Fruit fly (Drosophila melanogaster) Kc167 (cell line): ENCODE results near the gene naz.

ENCODE experiments used
- Myc ChIP-seq: fragments of >200 bp; optimal IDR thresholded peaks from 2 replicates; lab custom pipeline; 2017; ENCODE audit warnings: missing external identifiers
- Sin3A ChIP-seq: fragments of >200 bp; optimal IDR thresholded peaks from 2 replicates; lab custom pipeline; 2018; ENCODE audit warnings: missing external identifiers
- h ChIP-seq: fragments of >200 bp; optimal IDR thresholded peaks from 3 replicates; lab custom pipeline; 2018; ENCODE audit warnings: missing external identifiers
- insv ChIP-seq: fragments of >200 bp; optimal IDR thresholded peaks from 3 replicates; lab custom pipeline; 2018; ENCODE audit warnings: missing external identifiers
- psq ChIP-seq: fragments of >200 bp; optimal IDR thresholded peaks from 2 replicates; lab custom pipeline; 2017; ENCODE audit warnings: missing external identifiers
- ttk ChIP-seq: sonication (Bioruptor generic); optimal IDR thresholded peaks from 2 replicates; lab custom pipeline; 2017; ENCODE audit warnings: missing external identifiers

dm6 chr3R:18338493-18338892 is 9.8 kb upstream of the naz start:
- TF ChIP-seq psq (lab: Kevin White, UChicago) (no peak), h (lab: Kevin White, UChicago) (no peak), Myc (no peak), Sin3A (lab: Kevin White, UChicago) (no peak), ttk (lab: Kevin White, UChicago) (no peak), insv (lab: Kevin White, UChicago) (no peak)
